Worm (Caenorhabditis elegans) whole organism, early embryonic: ENCODE results near the gene C07C7.1.

Source experiments
- aly-1 ChIP-seq: sonication (generic microtip); optimal IDR thresholded peaks from 2 replicates; lab custom pipeline; 2016; ENCODE audit warnings: missing genetic modification characterization, missing compliant biosample characterization
- ama-1 ChIP-seq: fragments of 150-350 bp; optimal IDR thresholded peaks from 2 replicates; lab custom pipeline; 2014
- ceh-36 ChIP-seq: sonication (generic microtip); optimal IDR thresholded peaks from 2 replicates; lab custom pipeline; 2016; ENCODE audit warnings: missing genetic modification characterization, inconsistent platforms, missing compliant biosample characterization
- pes-1 ChIP-seq: fragments of 200-800 bp; sonication (Bioruptor generic); IDR thresholded peaks from 2 replicates; pipeline ENCODE4 v1.3.6; 2022; ENCODE audit warnings: missing genetic modification reagents, missing genetic modification characterization, missing compliant biosample characterization
- scrt-1 ChIP-seq: fragments of 200-800 bp; sonication (Bioruptor generic); IDR thresholded peaks from 2 replicates; pipeline ENCODE4 v1.3.6; 2022; ENCODE audit warnings: missing genetic modification characterization, missing compliant biosample characterization
- sea-1 ChIP-seq: fragments of 200-800 bp; sonication (Bioruptor generic); conservative IDR thresholded peaks from 2 replicates; pipeline ENCODE4 v1.3.6; 2022; ENCODE audit warnings: missing genetic modification characterization, missing compliant biosample characterization
- tbx-37 ChIP-seq: fragments of 200-800 bp; sonication (Bioruptor generic); conservative IDR thresholded peaks from 2 replicates; pipeline ENCODE4 v1.3.6; 2022; ENCODE audit warnings: missing genetic modification reagents, missing genetic modification characterization, missing compliant biosample characterization
- tra-4 ChIP-seq: sonication (generic microtip); optimal IDR thresholded peaks from 2 replicates; lab custom pipeline; 2017; ENCODE audit warnings: missing genetic modification characterization, missing compliant biosample characterization

ce11 chrIV:9198136-9198535 is 13.5 kb downstream of the C07C7.1 start:
- TF ChIP-seq ama-1 (lab: Kevin White, UChicago) (no peak), pes-1 (GFP tag; lab: Robert Waterston, UW) (no peak), ceh-36 (tag; lab: Kevin White, UChicago) (no peak), tbx-37 (GFP tag; lab: Robert Waterston, UW) (no peak), tra-4 (tag; lab: Kevin White, UChicago) (no peak), sea-1 (GFP tag; lab: Robert Waterston, UW) (no peak), aly-1 (tag; lab: Kevin White, UChicago) (no peak), scrt-1 (GFP tag; lab: Robert Waterston, UW) (no peak)
